Fruit fly (Drosophila melanogaster) whole organism, embryonic: ENCODE results near the gene JMJD5.

Experiments used
- BtbVII ChIP-seq: fragments of 200-800 bp; sonication (Bioruptor generic); optimal IDR thresholded peaks from 3 replicates; lab custom pipeline; 2017; ENCODE audit warnings: missing biosample characterization, mild to moderate bottlenecking, missing genetic modification characterization
- CG10654 ChIP-seq: fragments of 200-800 bp; sonication (Bioruptor generic); optimal IDR thresholded peaks from 2 replicates; lab custom pipeline; 2016; ENCODE audit warnings: missing biosample characterization, missing genetic modification characterization
- CG12236 ChIP-seq: fragments of 200-800 bp; sonication (Bioruptor generic); optimal IDR thresholded peaks from 2 replicates; lab custom pipeline; 2016; ENCODE audit warnings: missing biosample characterization, missing genetic modification characterization
- CG15011 ChIP-seq: fragments of 200-800 bp; sonication (Bioruptor generic); optimal IDR thresholded peaks from 3 replicates; lab custom pipeline; 2018; ENCODE audit warnings: missing biosample characterization, mild to moderate bottlenecking, missing genetic modification characterization
- CG17328 ChIP-seq: fragments of 200-800 bp; sonication (Bioruptor generic); IDR thresholded peaks from 2 replicates; pipeline ENCODE4 v1.3.6; 2022; ENCODE audit warnings: missing biosample characterization, missing genetic modification characterization
- CG17568 ChIP-seq: fragments of 200-800 bp; sonication (Bioruptor generic); optimal IDR thresholded peaks from 2 replicates; lab custom pipeline; 2018; ENCODE audit warnings: missing biosample characterization, mild to moderate bottlenecking, missing genetic modification characterization, moderate library complexity
- CG18011 ChIP-seq: fragments of 200-800 bp; sonication (Bioruptor generic); optimal IDR thresholded peaks from 2 replicates; lab custom pipeline; 2017; ENCODE audit warnings: missing biosample characterization, missing genetic modification characterization, mild to moderate bottlenecking, moderate library complexity, missing genotype
- CG1832 ChIP-seq: fragments of 200-800 bp; sonication (Bioruptor generic); optimal IDR thresholded peaks from 2 replicates; lab custom pipeline; 2017; ENCODE audit warnings: missing biosample characterization, mild to moderate bottlenecking, missing genetic modification characterization, inconsistent platforms
- CG18476 ChIP-seq: fragments of 200-800 bp; sonication (Bioruptor generic); optimal IDR thresholded peaks from 2 replicates; lab custom pipeline; 2016; ENCODE audit warnings: missing biosample characterization, mild to moderate bottlenecking, missing genetic modification characterization
- CG30403 ChIP-seq: fragments of 200-800 bp; sonication (Bioruptor generic); optimal IDR thresholded peaks from 3 replicates; lab custom pipeline; 2016; ENCODE audit warnings: missing biosample characterization, missing genetic modification characterization
- CG32772 ChIP-seq: fragments of 200-800 bp; sonication (Bioruptor generic); IDR thresholded peaks from 2 replicates; pipeline ENCODE4 v1.3.6; 2022; ENCODE audit warnings: missing biosample characterization, missing genetic modification characterization
- CG33557 ChIP-seq: fragments of 200-800 bp; sonication (Bioruptor generic); optimal IDR thresholded peaks from 2 replicates; lab custom pipeline; 2019; ENCODE audit warnings: missing biosample characterization, mild to moderate bottlenecking, missing genetic modification characterization, moderate library complexity
- CG4328 ChIP-seq: fragments of 200-800 bp; sonication (Bioruptor generic); optimal IDR thresholded peaks from 3 replicates; lab custom pipeline; 2017; ENCODE audit warnings: missing biosample characterization, missing genetic modification reagents, missing genetic modification characterization
- CG4820 ChIP-seq: fragments of 200-800 bp; sonication (Bioruptor generic); optimal IDR thresholded peaks from 3 replicates; lab custom pipeline; 2016; ENCODE audit warnings: missing biosample characterization, missing genetic modification characterization
- CG6791 ChIP-seq: fragments of 200-800 bp; sonication (Bioruptor generic); IDR thresholded peaks from 3 replicates; pipeline ENCODE4 v1.3.6; 2022; ENCODE audit warnings: missing biosample characterization, missing genetic modification characterization; ENCODE audit not compliant: partially characterized antibody
- CG7745 ChIP-seq: fragments of 200-800 bp; sonication (Bioruptor generic); optimal IDR thresholded peaks from 2 replicates; lab custom pipeline; 2018; ENCODE audit warnings: missing biosample characterization, mild to moderate bottlenecking, missing genetic modification characterization, moderate library complexity
- CG8359 ChIP-seq: fragments of 200-800 bp; sonication (Bioruptor generic); optimal IDR thresholded peaks from 2 replicates; lab custom pipeline; 2017; ENCODE audit warnings: missing biosample characterization, mild to moderate bottlenecking, missing genetic modification characterization, borderline replicate concordance
- CG9215 ChIP-seq: fragments of 200-800 bp; sonication (Bioruptor generic); IDR thresholded peaks from 2 replicates; pipeline ENCODE4 v1.3.6; 2022; ENCODE audit warnings: missing biosample characterization, missing genetic modification characterization
- CG9876 ChIP-seq: fragments of 200-800 bp; sonication (Bioruptor generic); optimal IDR thresholded peaks from 2 replicates; lab custom pipeline; 2016; ENCODE audit warnings: missing biosample characterization, missing genetic modification characterization
- Dbx ChIP-seq: fragments of 200-800 bp; sonication (Bioruptor generic); IDR thresholded peaks from 3 replicates; pipeline ENCODE4 v1.3.6; 2022; ENCODE audit warnings: missing biosample characterization, missing genetic modification characterization
- Deaf1 ChIP-seq: fragments of 200-800 bp; optimal IDR thresholded peaks from 3 replicates; lab custom pipeline; 2019; ENCODE audit warnings: missing biosample characterization, mild to moderate bottlenecking, missing genetic modification characterization, moderate library complexity
- Dfd ChIP-seq, 2 experiments: fragments of >200 bp; optimal IDR thresholded peaks; 2 replicates each; lab custom pipeline; 2017; ENCODE audit warnings: missing biosample characterization in 2 of 2, missing genetic modification characterization in 2 of 2
- Dip2 ChIP-seq: fragments of 200-800 bp; sonication (Bioruptor generic); IDR thresholded peaks from 2 replicates; pipeline ENCODE4 v1.3.6; 2022; ENCODE audit warnings: missing biosample characterization, missing genetic modification characterization
- Dip3 ChIP-seq: fragments of 200-800 bp; sonication (Bioruptor generic); optimal IDR thresholded peaks from 3 replicates; lab custom pipeline; 2016; ENCODE audit warnings: missing biosample characterization, missing genetic modification characterization
- Dll ChIP-seq: fragments of 200-800 bp; sonication (Bioruptor generic); IDR thresholded peaks from 4 replicates; pipeline ENCODE4 v1.3.6; 2022; ENCODE audit warnings: missing biosample characterization, missing genetic modification characterization; ENCODE audit not compliant: partially characterized antibody
- Dref ChIP-seq: fragments of 200-800 bp; sonication (Bioruptor generic); IDR thresholded peaks from 2 replicates; pipeline ENCODE4 v1.3.6; 2022; ENCODE audit warnings: missing biosample characterization, missing genetic modification characterization
- Gsc ChIP-seq: fragments of 200-800 bp; sonication (Bioruptor generic); IDR thresholded peaks from 2 replicates; pipeline ENCODE4 v1.3.6; 2022; ENCODE audit warnings: missing biosample characterization, missing genetic modification characterization
- HLH4C ChIP-seq: fragments of 200-800 bp; sonication (Bioruptor generic); IDR thresholded peaks from 3 replicates; pipeline ENCODE4 v1.3.6; 2022; ENCODE audit warnings: missing biosample characterization, missing genetic modification characterization; ENCODE audit not compliant: partially characterized antibody
- Hand ChIP-seq: fragments of 200-800 bp; sonication (Bioruptor generic); optimal IDR thresholded peaks from 2 replicates; lab custom pipeline; 2017; ENCODE audit warnings: mild to moderate bottlenecking, missing biosample characterization, missing genetic modification reagents, missing genetic modification characterization
- NC2α ChIP-seq: fragments of 200-800 bp; sonication (Bioruptor generic); optimal IDR thresholded peaks from 2 replicates; lab custom pipeline; 2016; ENCODE audit warnings: missing biosample characterization, missing genetic modification characterization
- NFAT ChIP-seq: fragments of 200-800 bp; sonication (Bioruptor generic); IDR thresholded peaks from 2 replicates; pipeline ENCODE4 v1.3.6; 2022; ENCODE audit warnings: missing biosample characterization, missing genetic modification characterization
- Oli ChIP-seq: fragments of 200-800 bp; sonication (Bioruptor generic); optimal IDR thresholded peaks from 2 replicates; lab custom pipeline; 2018; ENCODE audit warnings: missing biosample characterization, mild to moderate bottlenecking, missing genetic modification characterization, moderate library complexity
- Opbp ChIP-seq: fragments of 200-800 bp; sonication (Bioruptor generic); IDR thresholded peaks from 3 replicates; pipeline ENCODE4 v1.3.6; 2022; ENCODE audit warnings: missing biosample characterization, missing genetic modification characterization; ENCODE audit not compliant: partially characterized antibody
- PHDP ChIP-seq: fragments of 200-800 bp; sonication (Bioruptor generic); optimal IDR thresholded peaks from 3 replicates; lab custom pipeline; 2018; ENCODE audit warnings: missing biosample characterization, mild to moderate bottlenecking, missing genetic modification characterization, moderate library complexity
- Poxn ChIP-seq: fragments of 200-800 bp; sonication (Bioruptor generic); IDR thresholded peaks from 2 replicates; pipeline ENCODE4 v1.3.6; 2022; ENCODE audit warnings: missing biosample characterization, missing genetic modification characterization
- Sry-β ChIP-seq: fragments of 200-800 bp; sonication (Bioruptor generic); optimal IDR thresholded peaks from 2 replicates; lab custom pipeline; 2018; ENCODE audit warnings: missing biosample characterization, mild to moderate bottlenecking, missing genetic modification characterization, moderate library complexity
- chn ChIP-seq: fragments of 200-800 bp; sonication (Bioruptor generic); optimal IDR thresholded peaks from 2 replicates; lab custom pipeline; 2016; ENCODE audit warnings: missing biosample characterization, missing genetic modification characterization
- crol ChIP-seq: fragments of 200-800 bp; sonication (Bioruptor generic); IDR thresholded peaks from 2 replicates; pipeline ENCODE4 v1.3.6; 2022; ENCODE audit warnings: missing biosample characterization, missing genetic modification characterization
- danr ChIP-seq: fragments of 200-800 bp; sonication (Bioruptor generic); IDR thresholded peaks from 2 replicates; pipeline ENCODE4 v1.3.6; 2022; ENCODE audit warnings: missing biosample characterization, missing genetic modification characterization
- dmrt11E ChIP-seq: fragments of 200-800 bp; sonication (Bioruptor generic); optimal IDR thresholded peaks from 3 replicates; lab custom pipeline; 2018; ENCODE audit warnings: missing biosample characterization, mild to moderate bottlenecking, missing genetic modification characterization, moderate library complexity
- en ChIP-seq: fragments of 200-800 bp; sonication (Bioruptor generic); optimal IDR thresholded peaks from 2 replicates; lab custom pipeline; 2016; ENCODE audit warnings: missing biosample characterization, missing genetic modification characterization
- gcm ChIP-seq: fragments of 200-800 bp; sonication (Bioruptor generic); optimal IDR thresholded peaks from 2 replicates; lab custom pipeline; 2019; ENCODE audit warnings: missing biosample characterization, mild to moderate bottlenecking, missing genetic modification characterization, moderate library complexity
- gem ChIP-seq: fragments of 200-800 bp; sonication (Bioruptor generic); optimal IDR thresholded peaks from 2 replicates; lab custom pipeline; 2019; ENCODE audit warnings: missing biosample characterization, mild to moderate bottlenecking, missing genetic modification characterization, moderate library complexity
- insv ChIP-seq, 2 experiments: fragments of 200-800 bp; sonication (Bioruptor generic); optimal IDR thresholded peaks; 3 replicates each; lab custom pipeline; 2016 to 2018; ENCODE audit warnings: missing biosample characterization in 2 of 2, missing genetic modification characterization in 2 of 2
- ken ChIP-seq: fragments of 200-800 bp; sonication (Bioruptor generic); IDR thresholded peaks from 3 replicates; pipeline ENCODE4 v1.3.6; 2022; ENCODE audit warnings: missing biosample characterization, missing genetic modification characterization
- odd ChIP-seq: fragments of 200-800 bp; sonication (Bioruptor generic); optimal IDR thresholded peaks from 2 replicates; lab custom pipeline; 2017; ENCODE audit warnings: missing biosample characterization, mild to moderate bottlenecking, missing genetic modification characterization
- pho ChIP-seq: fragments of 200-800 bp; sonication (Bioruptor generic); optimal IDR thresholded peaks from 2 replicates; lab custom pipeline; 2016; ENCODE audit warnings: missing biosample characterization, missing genetic modification characterization
- stwl ChIP-seq: fragments of 200-800 bp; sonication (Bioruptor generic); optimal IDR thresholded peaks from 3 replicates; lab custom pipeline; 2018; ENCODE audit warnings: missing biosample characterization, mild to moderate bottlenecking, missing genetic modification characterization, moderate library complexity
- sug ChIP-seq: fragments of 200-800 bp; optimal IDR thresholded peaks from 2 replicates; lab custom pipeline; 2019; ENCODE audit warnings: missing biosample characterization, mild to moderate bottlenecking, missing genetic modification characterization, moderate library complexity
- trh ChIP-seq: fragments of 200-800 bp; sonication (Bioruptor generic); optimal IDR thresholded peaks from 2 replicates; lab custom pipeline; 2016; ENCODE audit warnings: missing biosample characterization, missing genetic modification characterization
- vvl ChIP-seq: fragments of 200-800 bp; sonication (Bioruptor generic); IDR thresholded peaks from 2 replicates; pipeline ENCODE4 v1.3.6; 2022; ENCODE audit warnings: missing biosample characterization, missing genetic modification characterization

JMJD5 gene

dm6 chr3L:851061-851460, 9.9 kb upstream of the JMJD5 start, which contains the start of gene Dci (continued):
- peak; percentile 77 for TF ChIP-seq chn (GFP tag; lab: Kevin White, UChicago)
- TF ChIP-seq CG32772 (GFP tag; lab: Robert Waterston, UW): peak; percentile 59
- peak; percentile 47 for TF ChIP-seq Dref (GFP tag; lab: Robert Waterston, UW)
- peak; percentile 72 for TF ChIP-seq CG17328
- TF ChIP-seq CG17568 (GFP tag; lab: Kevin White, UChicago): no peak
- TF ChIP-seq gem (tag; lab: Kevin White, UChicago): peak; percentile 82
- TF ChIP-seq CG4328: no peak
- no peak for TF ChIP-seq Dip2 (GFP tag; lab: Robert Waterston, UW)
- peak; percentile 64; the same call in 1 of the 2 replicates for TF ChIP-seq Poxn (GFP tag; lab: Robert Waterston, UW)
- no peak for TF ChIP-seq CG15011 (GFP tag; lab: Kevin White, UChicago)
- TF ChIP-seq Deaf1: no peak
- peak; percentile 85 for TF ChIP-seq CG30403 (GFP tag; lab: Kevin White, UChicago)
- peak; percentile 93 for TF ChIP-seq Dll (GFP tag; lab: Robert Waterston, UW)
- peak; percentile 50 for TF ChIP-seq Oli
- TF ChIP-seq Sry-β (GFP tag; lab: Kevin White, UChicago): no peak
- TF ChIP-seq insv (GFP tag; optimal IDR thresholded peaks at IDR 0.05; lab: Kevin White, UChicago): peak in 1 of 2 experiments; percentile 64
- TF ChIP-seq ken: peak; percentile 89
- TF ChIP-seq vvl (GFP tag; lab: Robert Waterston, UW): peak; percentile 82
- TF ChIP-seq trh (GFP tag; lab: Kevin White, UChicago): peak; percentile 50
- TF ChIP-seq stwl (tag; lab: Kevin White, UChicago): peak; percentile 30
- peak; percentile 68 for TF ChIP-seq NFAT (GFP tag; lab: Robert Waterston, UW)
- no peak for TF ChIP-seq NC2α (GFP tag; lab: Kevin White, UChicago)
- peak; percentile 81 for TF ChIP-seq HLH4C (GFP tag; lab: Robert Waterston, UW)
- no peak for TF ChIP-seq CG8359 (GFP tag; lab: Kevin White, UChicago)
- peak; percentile 68 for TF ChIP-seq Dip3 (GFP tag; lab: Kevin White, UChicago)
- peak; percentile 66 for TF ChIP-seq CG6791 (GFP tag; lab: Robert Waterston, UW)
- no peak for TF ChIP-seq odd (GFP tag; lab: Kevin White, UChicago)
- TF ChIP-seq Gsc (GFP tag; lab: Robert Waterston, UW): no peak
- TF ChIP-seq Opbp (GFP tag; lab: Robert Waterston, UW): peak; percentile 75; the same call in 2 of the 3 replicates
- TF ChIP-seq Dfd (GFP tag; optimal IDR thresholded peaks at IDR 0.05; lab: Kevin White, UChicago): no peak
- TF ChIP-seq PHDP (tag; lab: Kevin White, UChicago): no peak
- no peak for TF ChIP-seq CG12236 (GFP tag; lab: Kevin White, UChicago)
- peak; percentile 72; the same call in 2 of the 3 replicates for TF ChIP-seq Dbx (GFP tag; lab: Robert Waterston, UW)
- peak; percentile 69 for TF ChIP-seq dmrt11E (tag; lab: Kevin White, UChicago)
- no peak for TF ChIP-seq BtbVII (GFP tag; lab: Kevin White, UChicago)
- TF ChIP-seq sug (tag; lab: Kevin White, UChicago): no peak
- peak; percentile 59; the same call in 1 of the 2 replicates for TF ChIP-seq danr (GFP tag; lab: Robert Waterston, UW)
- peak; percentile 26 for TF ChIP-seq CG9876 (GFP tag; lab: Kevin White, UChicago)
- no peak for TF ChIP-seq gcm (GFP tag; lab: Kevin White, UChicago)
- TF ChIP-seq CG18476 (GFP tag; lab: Kevin White, UChicago): no peak
- peak; percentile 49 for TF ChIP-seq CG4820
- no peak for TF ChIP-seq CG7745
- no peak for TF ChIP-seq en (GFP tag; lab: Kevin White, UChicago)
- TF ChIP-seq CG18011 (GFP tag; lab: Kevin White, UChicago): no peak
- TF ChIP-seq CG33557: no peak
- TF ChIP-seq pho (GFP tag; lab: Kevin White, UChicago): peak; percentile 47
- peak; percentile 75 for TF ChIP-seq CG10654 (GFP tag; lab: Kevin White, UChicago)
- no peak for TF ChIP-seq CG1832 (GFP tag; lab: Kevin White, UChicago)
- peak; percentile 68 for TF ChIP-seq CG9215
- no peak for TF ChIP-seq crol
- no peak for TF ChIP-seq Hand (GFP tag; lab: Kevin White, UChicago)
